Fruit fly (Drosophila melanogaster): ENCODE results near the gene Ipp.

Ipp gene

dm6 chr3R:13948237-13948636, 10.4 kb upstream of the Ipp start, which contains the start of gene CG31517:
Gene CG31517 (plus strand): TSS chr3R:13948420.
- peak; percentile 66 for TF ChIP-seq CTCF (GFP tag; optimal IDR thresholded peaks at IDR 0.05)
- TF ChIP-seq zen (tag; optimal IDR thresholded peaks at IDR 0.05), result peak; percentile 4
- no peak for TF ChIP-seq CG9609 (GFP tag; optimal IDR thresholded peaks at IDR 0.05)

dm6 chr3R:13949571-13949970, 9.0 kb upstream of the Ipp start:
- TF ChIP-seq grau (tag; optimal IDR thresholded peaks at IDR 0.05) (no peak), Nf-YB (GFP tag; optimal IDR thresholded peaks at IDR 0.05) (peak; percentile 76), Nf-YC (tag; optimal IDR thresholded peaks at IDR 0.05) (peak; percentile 71), chm (GFP tag; IDR thresholded peaks at IDR 0.05) (peak; percentile 25; the same call in 1 of the 2 replicates)

dm6 chr3R:13951038-13951437, 7.6 kb upstream of the Ipp start, which contains the start of gene CG9926:
Gene CG9926 (minus strand): TSS chr3R:13951138.
- TF ChIP-seq Chrac-16 (GFP tag; optimal IDR thresholded peaks at IDR 0.05) (no peak), stwl (tag; optimal IDR thresholded peaks at IDR 0.05) (peak; percentile 55)

dm6 chr3R:13952303-13952702, 6.3 kb upstream of the Ipp start:
- peak; percentile 15 for TF ChIP-seq gsb-n (tag; optimal IDR thresholded peaks at IDR 0.05)
- TF ChIP-seq br (optimal IDR thresholded peaks at IDR 0.05), result no peak
- no peak for TF ChIP-seq PHDP (tag; optimal IDR thresholded peaks at IDR 0.05)
- TF ChIP-seq fd64A (GFP tag; optimal IDR thresholded peaks at IDR 0.05), result no peak
- peak; percentile 27 for TF ChIP-seq CG4820 (GFP tag; optimal IDR thresholded peaks at IDR 0.05)
- peak; percentile 64 for TF ChIP-seq CG10274 (GFP tag; optimal IDR thresholded peaks at IDR 0.05)
- TF ChIP-seq Adf1 (GFP tag; IDR thresholded peaks at IDR 0.05), result no peak
- TF ChIP-seq CG12769 (tag; optimal IDR thresholded peaks at IDR 0.05), result no peak
- TF ChIP-seq CG17359 (tag; optimal IDR thresholded peaks at IDR 0.05), result peak; percentile 23
- peak; percentile 89 for TF ChIP-seq sens (GFP tag)
- no peak for TF ChIP-seq CG9817 (tag; optimal IDR thresholded peaks at IDR 0.05)
- TF ChIP-seq Xbp1 (GFP tag; optimal IDR thresholded peaks at IDR 0.05), result peak; percentile 0
- peak; percentile 33 for TF ChIP-seq CG14710 (tag; optimal IDR thresholded peaks at IDR 0.05)
- TF ChIP-seq kah (GFP tag; optimal IDR thresholded peaks at IDR 0.05), result no peak
- no peak for TF ChIP-seq org-1 (GFP tag; optimal IDR thresholded peaks at IDR 0.05)
- TF ChIP-seq Doc3 (GFP tag; IDR thresholded peaks at IDR 0.05; ENCODE audit: partially characterized antibody), result no peak
- TF ChIP-seq CG10959 (GFP tag; IDR thresholded peaks at IDR 0.05), result no peak
- peak; percentile 48 for TF ChIP-seq CG6689 (GFP tag; IDR thresholded peaks at IDR 0.05)
- TF ChIP-seq ara (GFP tag; IDR thresholded peaks at IDR 0.05), result 0 out of 2 replicates have a peak, but pooled peaks have one; percentile 32
- no peak for TF ChIP-seq pfk (GFP tag; optimal IDR thresholded peaks at IDR 0.05)
- TF ChIP-seq CG2712 (tag; optimal IDR thresholded peaks at IDR 0.05), result peak; percentile 54
- TF ChIP-seq dmrt11E (tag; optimal IDR thresholded peaks at IDR 0.05), result peak; percentile 50
- TF ChIP-seq Sin3A (optimal IDR thresholded peaks at IDR 0.05), result no peak
- TF ChIP-seq stc (GFP tag; IDR thresholded peaks at IDR 0.05), result no peak
- peak; percentile 11 for TF ChIP-seq bcd (GFP tag; optimal IDR thresholded peaks at IDR 0.05)
- TF ChIP-seq nmo (GFP tag; optimal IDR thresholded peaks at IDR 0.05), result peak; percentile 38
- no peak for TF ChIP-seq ase (GFP tag; IDR thresholded peaks at IDR 0.05)
- TF ChIP-seq pros (GFP tag; optimal IDR thresholded peaks at IDR 0.05), result no peak
- TF ChIP-seq Scr (GFP tag; IDR thresholded peaks at IDR 0.05; ENCODE audit: partially characterized antibody), result no peak
- peak; percentile 3 for TF ChIP-seq CoRest (tag; optimal IDR thresholded peaks at IDR 0.05)
- no peak for TF ChIP-seq prd (optimal IDR thresholded peaks at IDR 0.05)
- TF ChIP-seq prd (GFP tag; IDR thresholded peaks at IDR 0.05), result peak; percentile 55; the same call in 2 of the 3 replicates
- TF ChIP-seq Drgx (GFP tag; IDR thresholded peaks at IDR 0.05), result peak; percentile 74
- peak in 1 of 3 experiments; percentile 42 for TF ChIP-seq lola (GFP tag; optimal IDR thresholded peaks at IDR 0.05)
- no peak for TF ChIP-seq CG15514 (GFP tag; optimal IDR thresholded peaks at IDR 0.05)
- TF ChIP-seq corto (GFP tag; optimal IDR thresholded peaks at IDR 0.05), result no peak
- no peak for TF ChIP-seq Jarid2 (GFP tag; optimal IDR thresholded peaks at IDR 0.05)
- TF ChIP-seq chm (GFP tag; IDR thresholded peaks at IDR 0.05), result peak; percentile 44; the same call in 1 of the 2 replicates
